Fruit fly (Drosophila melanogaster) whole organism, wandering third instar larva: ENCODE measurements around the gene rumi.
A peak's percentile ranks its signal among the peaks of the same experiment; 100 is the strongest.

ENCODE experiments used
- Hr83 ChIP-seq: fragments of 200-300 bp; sonication (Bioruptor generic); optimal IDR thresholded peaks from 2 replicates; lab custom pipeline; 2016; ENCODE audit warnings: missing biosample characterization, mild to moderate bottlenecking, missing genetic modification characterization, moderate library complexity; ENCODE audit not compliant: poor library complexity, severe bottlenecking
- Mio ChIP-seq: sonication (Bioruptor generic); optimal IDR thresholded peaks from 2 replicates; lab custom pipeline; 2016; ENCODE audit warnings: missing biosample characterization, missing genetic modification characterization
- Rel ChIP-seq, 2 experiments: fragments of 200-800 bp; sonication (Bioruptor generic) in 1 of 2; optimal IDR thresholded peaks; 2 replicates in 1 of 2; 3 replicates in 1 of 2; lab custom pipeline; 2016 to 2019; ENCODE audit warnings: mild to moderate bottlenecking in 2 of 2, missing biosample characterization in 2 of 2, missing genetic modification characterization in 2 of 2, moderate library complexity in 1 of 2

DNA sequence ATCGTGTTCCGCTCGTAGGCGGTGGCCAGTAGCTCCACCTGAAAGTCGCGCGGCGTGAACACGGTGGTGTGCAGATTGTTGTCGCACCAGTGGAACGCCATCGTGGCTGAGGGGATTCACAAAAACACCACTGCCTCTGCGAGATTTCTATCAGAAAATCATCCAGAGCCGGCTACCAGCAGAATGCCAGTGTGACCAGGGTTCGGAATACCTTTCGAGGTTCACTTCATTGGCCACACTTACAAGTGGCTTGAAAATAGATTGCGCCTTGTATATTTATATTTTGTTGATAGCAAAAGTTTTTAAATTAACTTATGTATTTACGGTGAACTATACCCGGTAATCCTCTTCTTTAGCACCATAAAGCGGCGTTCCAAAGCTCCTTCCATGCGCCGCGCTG lies 9.5 kb downstream of the rumi start, which contains the start of the genes Dcr-1 and CG6985:
- no peak for TF ChIP-seq Rel (GFP tag; optimal IDR thresholded peaks at IDR 0.05; lab: Kevin White, UChicago)
- peak; percentile 91 for TF ChIP-seq Rel (tag; optimal IDR thresholded peaks at IDR 0.05; lab: Kevin White, UChicago)
- TF ChIP-seq Mio (GFP tag; lab: Kevin White, UChicago), result no peak
- TF ChIP-seq Hr83, result no peak
